Fruit fly (Drosophila melanogaster) whole organism, embryonic: ENCODE data around the gene ida.

ENCODE experiments used
- Ada2b ChIP-seq: fragments of 200-800 bp; sonication (Bioruptor generic); IDR thresholded peaks from 2 replicates; pipeline ENCODE4 v1.3.6; 2022; ENCODE audit warnings: missing biosample characterization, missing genetic modification characterization
- Aef1 ChIP-seq: fragments of 200-800 bp; sonication (Bioruptor generic); IDR thresholded peaks from 3 replicates; pipeline ENCODE4 v1.3.6; 2022; ENCODE audit warnings: missing biosample characterization, missing genetic modification characterization
- Atf6 ChIP-seq: fragments of 200-800 bp; sonication (Bioruptor generic); IDR thresholded peaks from 2 replicates; pipeline ENCODE4 v1.3.6; 2022; ENCODE audit warnings: missing biosample characterization, missing genetic modification characterization
- CG10959 ChIP-seq: fragments of 200-800 bp; sonication (Bioruptor generic); IDR thresholded peaks from 2 replicates; pipeline ENCODE4 v1.3.6; 2022; ENCODE audit warnings: missing biosample characterization, missing genetic modification characterization
- CG10979 ChIP-seq: fragments of 200-800 bp; sonication (Bioruptor generic); optimal IDR thresholded peaks from 2 replicates; lab custom pipeline; 2018; ENCODE audit warnings: missing biosample characterization, mild to moderate bottlenecking, missing genetic modification characterization, moderate library complexity
- CG11696 ChIP-seq: fragments of 200-800 bp; sonication (Bioruptor generic); IDR thresholded peaks from 2 replicates; pipeline ENCODE4 v1.3.6; 2022; ENCODE audit warnings: missing biosample characterization, missing genetic modification characterization
- CG1233 ChIP-seq: fragments of 200-800 bp; sonication (Bioruptor generic); optimal IDR thresholded peaks from 4 replicates; lab custom pipeline; 2018; ENCODE audit warnings: missing biosample characterization, mild to moderate bottlenecking, missing genetic modification characterization
- CG13775 ChIP-seq: fragments of 200-800 bp; sonication (Bioruptor generic); optimal IDR thresholded peaks from 3 replicates; lab custom pipeline; 2017; ENCODE audit warnings: missing biosample characterization, mild to moderate bottlenecking, missing genetic modification characterization
- CG15479 ChIP-seq: fragments of 200-800 bp; sonication (Bioruptor generic); optimal IDR thresholded peaks from 3 replicates; lab custom pipeline; 2019; ENCODE audit warnings: missing biosample characterization, mild to moderate bottlenecking, missing genetic modification characterization, moderate library complexity
- CG1602 ChIP-seq: fragments of 200-800 bp; sonication (Bioruptor generic); optimal IDR thresholded peaks from 3 replicates; lab custom pipeline; 2016; ENCODE audit warnings: missing biosample characterization, missing genetic modification characterization
- CG1603 ChIP-seq: fragments of 200-800 bp; sonication (Bioruptor generic); optimal IDR thresholded peaks from 2 replicates; lab custom pipeline; 2019; ENCODE audit warnings: missing biosample characterization, mild to moderate bottlenecking, missing genetic modification characterization, moderate library complexity
- CG16815 ChIP-seq: fragments of 200-800 bp; sonication (Bioruptor generic); optimal IDR thresholded peaks from 3 replicates; lab custom pipeline; 2017; ENCODE audit warnings: missing biosample characterization, mild to moderate bottlenecking, missing genetic modification characterization
- CG17328 ChIP-seq: fragments of 200-800 bp; sonication (Bioruptor generic); IDR thresholded peaks from 2 replicates; pipeline ENCODE4 v1.3.6; 2022; ENCODE audit warnings: missing biosample characterization, missing genetic modification characterization
- CG17912 ChIP-seq: fragments of 200-800 bp; sonication (Bioruptor generic); optimal IDR thresholded peaks from 2 replicates; lab custom pipeline; 2018; ENCODE audit warnings: missing biosample characterization, mild to moderate bottlenecking, missing genetic modification characterization
- CG32532 ChIP-seq: fragments of 200-800 bp; sonication (Bioruptor generic); IDR thresholded peaks from 2 replicates; pipeline ENCODE4 v1.3.6; 2022; ENCODE audit warnings: missing biosample characterization, missing genetic modification characterization
- CG34422 ChIP-seq: fragments of 200-800 bp; sonication (Bioruptor generic); IDR thresholded peaks from 3 replicates; pipeline ENCODE4 v1.3.6; 2022; ENCODE audit warnings: missing biosample characterization, missing genetic modification characterization
- CG3726 ChIP-seq: fragments of 200-800 bp; sonication (Bioruptor generic); IDR thresholded peaks from 3 replicates; pipeline ENCODE4, ENCODE4 v1.3.6; 2022; ENCODE audit warnings: missing biosample characterization, missing genetic modification characterization
- CG3995 ChIP-seq: fragments of 200-800 bp; sonication (Bioruptor generic); optimal IDR thresholded peaks from 3 replicates; lab custom pipeline; 2016; ENCODE audit warnings: missing biosample characterization, missing genetic modification characterization
- CG5180 ChIP-seq: fragments of 200-800 bp; sonication (Bioruptor generic); optimal IDR thresholded peaks from 3 replicates; lab custom pipeline; 2017; ENCODE audit warnings: missing biosample characterization, missing genetic modification characterization, mild to moderate bottlenecking, moderate library complexity, missing genetic modification reagents
- CG6654 ChIP-seq: fragments of 200-800 bp; sonication (Bioruptor generic); optimal IDR thresholded peaks from 2 replicates; lab custom pipeline; 2017; ENCODE audit warnings: missing biosample characterization, mild to moderate bottlenecking, missing genetic modification characterization
- CG7372 ChIP-seq: fragments of 200-800 bp; sonication (Bioruptor generic); IDR thresholded peaks from 2 replicates; pipeline ENCODE4 v1.3.6; 2022; ENCODE audit warnings: missing biosample characterization, missing genetic modification characterization
- CG9609 ChIP-seq: fragments of 200-800 bp; sonication (Bioruptor generic); optimal IDR thresholded peaks from 3 replicates; lab custom pipeline; 2016; ENCODE audit warnings: missing biosample characterization, missing genetic modification characterization
- CTCF ChIP-seq: fragments of 200-800 bp; sonication (Bioruptor generic); optimal IDR thresholded peaks from 2 replicates; lab custom pipeline; 2017; ENCODE audit warnings: missing biosample characterization, mild to moderate bottlenecking, missing genetic modification characterization, moderate library complexity
- Dip2 ChIP-seq: fragments of 200-800 bp; sonication (Bioruptor generic); IDR thresholded peaks from 2 replicates; pipeline ENCODE4 v1.3.6; 2022; ENCODE audit warnings: missing biosample characterization, missing genetic modification characterization
- Doc2 ChIP-seq: fragments of 200-800 bp; sonication (Bioruptor generic); IDR thresholded peaks from 2 replicates; pipeline ENCODE4 v1.3.6; 2022; ENCODE audit warnings: missing biosample characterization, missing genetic modification characterization
- ERR ChIP-seq: fragments of 200-800 bp; sonication (Bioruptor generic); optimal IDR thresholded peaks from 2 replicates; lab custom pipeline; 2016; ENCODE audit warnings: missing biosample characterization, missing genetic modification characterization
- Fer1 ChIP-seq: fragments of 200-800 bp; sonication (Bioruptor generic); optimal IDR thresholded peaks from 2 replicates; lab custom pipeline; 2017; ENCODE audit warnings: missing biosample characterization, mild to moderate bottlenecking, missing genetic modification characterization
- HLH54F ChIP-seq: fragments of 200-800 bp; sonication (Bioruptor generic); optimal IDR thresholded peaks from 3 replicates; lab custom pipeline; 2016; ENCODE audit warnings: missing biosample characterization, missing genetic modification characterization
- Hmx ChIP-seq: fragments of 200-800 bp; sonication (Bioruptor generic); optimal IDR thresholded peaks from 2 replicates; lab custom pipeline; 2016; ENCODE audit warnings: missing biosample characterization, missing genetic modification characterization
- Optix ChIP-seq: fragments of 200-800 bp; sonication (Bioruptor generic); IDR thresholded peaks from 3 replicates; pipeline ENCODE4 v1.3.6; 2022; ENCODE audit warnings: missing biosample characterization, missing genetic modification characterization
- ab ChIP-seq: fragments of 200-800 bp; sonication (Bioruptor generic); optimal IDR thresholded peaks from 2 replicates; lab custom pipeline; 2016; ENCODE audit warnings: missing biosample characterization, missing genetic modification characterization
- bab2 ChIP-seq: fragments of 200-800 bp; sonication (Bioruptor generic); optimal IDR thresholded peaks from 2 replicates; lab custom pipeline; 2016; ENCODE audit warnings: missing biosample characterization, missing genetic modification characterization
- bbx ChIP-seq: fragments of 200-800 bp; sonication (Bioruptor generic); IDR thresholded peaks from 2 replicates; pipeline ENCODE4 v1.3.6; 2022; ENCODE audit warnings: missing biosample characterization, missing genetic modification characterization; ENCODE audit not compliant: partially characterized antibody
- bcd ChIP-seq: fragments of 200-800 bp; sonication (Bioruptor generic); optimal IDR thresholded peaks from 2 replicates; lab custom pipeline; 2017; ENCODE audit warnings: missing biosample characterization, mild to moderate bottlenecking, missing genetic modification characterization
- cad ChIP-seq: fragments of >200 bp; optimal IDR thresholded peaks from 2 replicates; lab custom pipeline; 2017; ENCODE audit warnings: missing biosample characterization, missing genetic modification characterization
- cas ChIP-seq: fragments of 200-800 bp; sonication (Bioruptor generic); IDR thresholded peaks from 2 replicates; pipeline ENCODE4 v1.3.6; 2022; ENCODE audit warnings: missing biosample characterization, missing genetic modification characterization
- cg ChIP-seq: fragments of 200-800 bp; sonication (Bioruptor generic); optimal IDR thresholded peaks from 3 replicates; lab custom pipeline; 2019; ENCODE audit warnings: missing biosample characterization, mild to moderate bottlenecking, missing genetic modification characterization, moderate library complexity
- chm ChIP-seq: fragments of 200-800 bp; sonication (Bioruptor generic); IDR thresholded peaks from 2 replicates; pipeline ENCODE4 v1.3.6; 2022; ENCODE audit warnings: missing biosample characterization, missing genetic modification characterization
- hbn ChIP-seq: fragments of 200-800 bp; sonication (Bioruptor generic); IDR thresholded peaks from 2 replicates; pipeline ENCODE4 v1.3.6; 2022; ENCODE audit warnings: missing biosample characterization, missing genetic modification characterization; ENCODE audit not compliant: partially characterized antibody
- kay ChIP-seq: fragments of 200-800 bp; sonication (Bioruptor generic); optimal IDR thresholded peaks from 2 replicates; lab custom pipeline; 2016; ENCODE audit warnings: missing biosample characterization, missing genetic modification characterization
- lola ChIP-seq, 3 experiments: fragments of >200 bp in 2 of 3; fragments of 200-800 bp in 1 of 3; sonication (Bioruptor generic) in 1 of 3; optimal IDR thresholded peaks; 2 replicates each; lab custom pipeline; 2017 to 2019; ENCODE audit warnings: missing biosample characterization in 3 of 3, missing genetic modification characterization in 3 of 3, mild to moderate bottlenecking in 1 of 3, moderate library complexity in 1 of 3
- luna ChIP-seq: fragments of 200-800 bp; sonication (Bioruptor generic); optimal IDR thresholded peaks from 2 replicates; lab custom pipeline; 2016; ENCODE audit warnings: missing biosample characterization, missing genetic modification characterization
- mam ChIP-seq: fragments of 200-800 bp; sonication (Bioruptor generic); optimal IDR thresholded peaks from 3 replicates; lab custom pipeline; 2016; ENCODE audit warnings: missing biosample characterization, missing genetic modification characterization
- mirr ChIP-seq: fragments of 200-800 bp; sonication (Bioruptor generic); optimal IDR thresholded peaks from 3 replicates; lab custom pipeline; 2018; ENCODE audit warnings: missing biosample characterization, mild to moderate bottlenecking, missing genetic modification characterization
- pum ChIP-seq: fragments of 200-800 bp; sonication (Bioruptor generic); optimal IDR thresholded peaks from 2 replicates; lab custom pipeline; 2016; ENCODE audit warnings: missing biosample characterization, missing genetic modification characterization
- ro ChIP-seq: fragments of 200-800 bp; sonication (Bioruptor generic); IDR thresholded peaks from 2 replicates; pipeline ENCODE4 v1.3.6; 2022; ENCODE audit warnings: missing biosample characterization, missing genetic modification characterization
- salm ChIP-seq: fragments of 200-800 bp; sonication (Bioruptor generic); optimal IDR thresholded peaks from 2 replicates; lab custom pipeline; 2018; ENCODE audit warnings: missing biosample characterization, mild to moderate bottlenecking, missing genetic modification characterization
- sd ChIP-seq: fragments of 200-800 bp; sonication (Bioruptor generic); optimal IDR thresholded peaks from 3 replicates; lab custom pipeline; 2018; ENCODE audit warnings: missing biosample characterization, mild to moderate bottlenecking, missing genetic modification characterization, moderate library complexity
- tin ChIP-seq: fragments of 200-800 bp; sonication (Bioruptor generic); optimal IDR thresholded peaks from 3 replicates; lab custom pipeline; 2016; ENCODE audit warnings: missing biosample characterization, missing genetic modification characterization
- toy ChIP-seq: fragments of 200-800 bp; sonication (Bioruptor generic); IDR thresholded peaks from 2 replicates; pipeline ENCODE4 v1.3.6; 2022; ENCODE audit warnings: missing biosample characterization, missing genetic modification characterization
- unc-4 ChIP-seq: fragments of 200-800 bp; sonication (Bioruptor generic); IDR thresholded peaks from 2 replicates; pipeline ENCODE4 v1.3.6; 2022; ENCODE audit warnings: missing biosample characterization, missing genetic modification characterization; ENCODE audit not compliant: partially characterized antibody
- zen ChIP-seq: fragments of 200-800 bp; sonication (Bioruptor generic); optimal IDR thresholded peaks from 3 replicates; lab custom pipeline; 2018; ENCODE audit warnings: missing biosample characterization, mild to moderate bottlenecking, missing genetic modification characterization, moderate library complexity
- zf30C ChIP-seq: fragments of 200-800 bp; sonication (Bioruptor generic); optimal IDR thresholded peaks from 3 replicates; lab custom pipeline; 2018; ENCODE audit warnings: missing biosample characterization, mild to moderate bottlenecking, missing genetic modification characterization

ida gene

dm6 chr3L:3898978-3899377, 6.2 kb upstream of the ida start, which contains the start of gene Ccz1 (continued):
- TF ChIP-seq CG34422 (GFP tag; lab: Robert Waterston, UW) (no peak), CG1603 (tag; lab: Kevin White, UChicago) (peak; percentile 77), Ada2b (GFP tag; lab: Robert Waterston, UW) (no peak), CG3995 (GFP tag; lab: Kevin White, UChicago) (no peak), CG13775 (GFP tag; lab: Kevin White, UChicago) (peak; percentile 30), Fer1 (GFP tag; lab: Kevin White, UChicago) (peak; percentile 54), salm (tag; lab: Kevin White, UChicago) (peak; percentile 45), ERR (GFP tag; lab: Kevin White, UChicago) (peak; percentile 62), CG3726 (GFP tag; lab: Robert Waterston, UW) (no peak), tin (peak; percentile 21), zf30C (GFP tag; lab: Kevin White, UChicago) (no peak), lola (GFP tag; optimal IDR thresholded peaks at IDR 0.05; lab: Kevin White, UChicago) (peak in 1 of 3 experiments; percentile 50), Doc2 (no peak), Hmx (GFP tag; lab: Kevin White, UChicago) (no peak), CTCF (GFP tag; lab: Kevin White, UChicago) (no peak), mam (peak; percentile 67), ab (GFP tag; lab: Kevin White, UChicago) (no peak), CG1602 (GFP tag; lab: Kevin White, UChicago) (peak; percentile 66), mirr (GFP tag; lab: Kevin White, UChicago) (peak; percentile 28), Aef1 (no peak), Dip2 (GFP tag; lab: Robert Waterston, UW) (no peak), Atf6 (no peak), CG9609 (GFP tag; lab: Kevin White, UChicago) (peak; percentile 61), bcd (GFP tag; lab: Kevin White, UChicago) (peak; percentile 71), CG11696 (GFP tag; lab: Robert Waterston, UW) (no peak), pum (GFP tag; lab: Kevin White, UChicago) (peak; percentile 64), CG10979 (tag; lab: Kevin White, UChicago) (peak; percentile 20), bab2 (GFP tag; lab: Kevin White, UChicago) (peak; percentile 88), CG16815 (GFP tag; lab: Kevin White, UChicago) (peak; percentile 5), bbx (no peak), CG15479 (GFP tag; lab: Kevin White, UChicago) (no peak), CG17328 (no peak), HLH54F (GFP tag; lab: Kevin White, UChicago) (peak; percentile 66), kay (GFP tag; lab: Kevin White, UChicago) (peak; percentile 76), ro (GFP tag; lab: Robert Waterston, UW) (no peak), zen (tag; lab: Kevin White, UChicago) (peak; percentile 29), cg (no peak), CG32532 (GFP tag; lab: Robert Waterston, UW) (no peak), sd (tag; lab: Kevin White, UChicago) (peak; percentile 57), unc-4 (GFP tag; lab: Robert Waterston, UW) (no peak), CG17912 (GFP tag; lab: Kevin White, UChicago) (peak; percentile 90), luna (GFP tag; lab: Kevin White, UChicago) (peak; percentile 41), cad (no peak), chm (GFP tag; lab: Robert Waterston, UW) (no peak), hbn (GFP tag; lab: Robert Waterston, UW) (no peak), toy (GFP tag; lab: Robert Waterston, UW) (no peak), CG6654 (GFP tag; lab: Kevin White, UChicago) (no peak), CG7372 (GFP tag; lab: Robert Waterston, UW) (no peak), CG1233 (GFP tag; lab: Kevin White, UChicago) (peak; percentile 63), Optix (no peak), cas (GFP tag; lab: Robert Waterston, UW) (no peak), CG5180 (GFP tag; lab: Kevin White, UChicago) (peak; percentile 51), CG10959 (GFP tag; lab: Robert Waterston, UW) (no peak)
